Fruit fly (Drosophila melanogaster) whole organism, adult: Measurements from ENCODE around the gene CG7985.

Experiments
- CG11617 ChIP-seq: fragments of 200-800 bp; sonication (Bioruptor generic); optimal IDR thresholded peaks from 2 replicates; lab custom pipeline; 2017; ENCODE audit warnings: mild to moderate bottlenecking, missing biosample characterization, missing genetic modification reagents, missing genetic modification characterization
- CG12768 ChIP-seq: fragments of 200-800 bp; sonication (Bioruptor generic); optimal IDR thresholded peaks from 2 replicates; lab custom pipeline; 2017; ENCODE audit warnings: missing biosample characterization, missing genetic modification characterization, mild to moderate bottlenecking, moderate library complexity, missing genetic modification reagents
- CG14711 ChIP-seq: fragments of 200-800 bp; sonication (Bioruptor generic); optimal IDR thresholded peaks from 2 replicates; lab custom pipeline; 2018; ENCODE audit warnings: missing biosample characterization, mild to moderate bottlenecking, missing genetic modification characterization, moderate library complexity
- CG1620 ChIP-seq: fragments of 200-800 bp; sonication (Bioruptor generic); optimal IDR thresholded peaks from 2 replicates; lab custom pipeline; 2016; ENCODE audit warnings: missing biosample characterization, missing genetic modification characterization
- CG33017 ChIP-seq: fragments of 200-800 bp; sonication (Bioruptor generic); optimal IDR thresholded peaks from 2 replicates; lab custom pipeline; 2018; ENCODE audit warnings: missing biosample characterization, mild to moderate bottlenecking, missing genetic modification characterization, moderate library complexity
- CG5204 ChIP-seq: fragments of 200-800 bp; sonication (Bioruptor generic); optimal IDR thresholded peaks from 2 replicates; lab custom pipeline; 2016; ENCODE audit warnings: missing biosample characterization, missing genetic modification characterization
- CG7045 ChIP-seq: fragments of 200-800 bp; sonication (Bioruptor generic); optimal IDR thresholded peaks from 2 replicates; lab custom pipeline; 2017; ENCODE audit warnings: missing biosample characterization, mild to moderate bottlenecking, missing genetic modification characterization
- CG7101 ChIP-seq: fragments of 200-800 bp; sonication (Bioruptor generic); optimal IDR thresholded peaks from 2 replicates; lab custom pipeline; 2018; ENCODE audit warnings: missing biosample characterization, mild to moderate bottlenecking, missing genetic modification characterization, moderate library complexity
- Clk ChIP-seq: fragments of 200-800 bp; sonication (Bioruptor generic); optimal IDR thresholded peaks from 2 replicates; lab custom pipeline; 2017; ENCODE audit warnings: missing biosample characterization, missing genetic modification characterization
- Crg-1 ChIP-seq: fragments of 200-800 bp; sonication (Bioruptor generic); optimal IDR thresholded peaks from 2 replicates; lab custom pipeline; 2016; ENCODE audit warnings: missing biosample characterization, missing genetic modification characterization
- Hr96 ChIP-seq: fragments of 200-800 bp; sonication (Bioruptor generic); optimal IDR thresholded peaks from 2 replicates; lab custom pipeline; 2016; ENCODE audit warnings: missing biosample characterization, missing genetic modification characterization
- Mnt ChIP-seq: fragments of 200-800 bp; sonication (Bioruptor generic); optimal IDR thresholded peaks from 2 replicates; lab custom pipeline; 2016; ENCODE audit warnings: missing biosample characterization, mild to moderate bottlenecking, missing genetic modification characterization
- bab1 ChIP-seq: fragments of 200-800 bp; sonication (Bioruptor generic); optimal IDR thresholded peaks from 3 replicates; lab custom pipeline; 2019; ENCODE audit warnings: missing biosample characterization, mild to moderate bottlenecking, missing genetic modification characterization, moderate library complexity
- cic ChIP-seq: fragments of 200-800 bp; sonication (Bioruptor generic); optimal IDR thresholded peaks from 2 replicates; lab custom pipeline; 2017; ENCODE audit warnings: missing biosample characterization, mild to moderate bottlenecking, missing genetic modification characterization, moderate library complexity
- cnc ChIP-seq, 2 experiments: fragments of >200 bp; optimal IDR thresholded peaks; 2 replicates each; lab custom pipeline; 2017
- kay ChIP-seq: fragments of 200-800 bp; sonication (Bioruptor generic); peaks from one replicate; lab custom pipeline; 2016; ENCODE audit warnings: missing biosample characterization, missing genetic modification characterization, borderline replicate concordance
- ovo ChIP-seq: fragments of 200-800 bp; sonication (Bioruptor generic); optimal IDR thresholded peaks from 2 replicates; lab custom pipeline; 2016; ENCODE audit warnings: missing biosample characterization, missing genetic modification characterization
- pad ChIP-seq: fragments of 200-800 bp; sonication (Bioruptor generic); optimal IDR thresholded peaks from 3 replicates; lab custom pipeline; 2017; ENCODE audit warnings: missing biosample characterization, missing genetic modification characterization, mild to moderate bottlenecking, moderate library complexity, missing genetic modification reagents
- tj ChIP-seq: fragments of 200-800 bp; sonication (Bioruptor generic); optimal IDR thresholded peaks from 3 replicates; lab custom pipeline; 2017; ENCODE audit warnings: missing biosample characterization, mild to moderate bottlenecking, missing genetic modification characterization, moderate library complexity
- toe ChIP-seq: fragments of 200-800 bp; sonication (Bioruptor generic); optimal IDR thresholded peaks from 2 replicates; lab custom pipeline; 2016; ENCODE audit warnings: missing biosample characterization, missing genetic modification characterization

The CG7985 gene

DNA sequence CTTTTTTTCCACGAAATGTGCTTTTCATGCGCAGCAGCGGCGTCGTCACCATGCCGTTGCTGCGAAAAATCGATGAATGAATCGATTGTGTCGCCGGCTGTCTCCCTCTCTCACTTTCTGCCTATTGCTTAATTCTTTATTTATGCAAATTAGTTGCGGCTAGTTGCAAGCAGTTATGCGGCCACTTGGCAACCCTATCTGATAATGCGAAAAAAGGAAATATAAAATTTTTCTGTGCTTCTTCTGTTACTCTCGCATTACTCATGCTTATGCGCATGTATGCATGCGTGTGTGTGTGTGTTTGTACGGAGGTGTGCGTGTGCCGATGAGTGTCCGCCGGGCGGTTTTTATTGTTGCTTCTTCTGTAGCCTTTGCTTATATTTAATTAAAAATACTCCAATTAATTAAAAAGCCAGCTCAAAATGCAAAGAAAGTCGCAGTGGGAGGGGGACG, 44.1 kb downstream of the CG7985 start:
- TF ChIP-seq CG33017 (no peak), Clk (no peak), cic (GFP tag; lab: Kevin White, UChicago) (no peak), ovo (no peak), Hr96 (GFP tag; lab: Kevin White, UChicago) (peak; percentile 38), toe (GFP tag; lab: Kevin White, UChicago) (no peak), CG7045 (GFP tag; lab: Kevin White, UChicago) (no peak), cnc (optimal IDR thresholded peaks at IDR 0.05; lab: Kevin White, UChicago) (no peak), CG12768 (GFP tag; lab: Kevin White, UChicago) (no peak), CG14711 (tag; lab: Kevin White, UChicago) (peak; percentile 94), kay (GFP tag; lab: Kevin White, UChicago) (peak; percentile 96), Crg-1 (GFP tag; lab: Kevin White, UChicago) (no peak), tj (no peak), CG7101 (tag; lab: Kevin White, UChicago) (no peak), bab1 (GFP tag; lab: Kevin White, UChicago) (no peak), CG1620 (GFP tag; lab: Kevin White, UChicago) (no peak)

DNA sequence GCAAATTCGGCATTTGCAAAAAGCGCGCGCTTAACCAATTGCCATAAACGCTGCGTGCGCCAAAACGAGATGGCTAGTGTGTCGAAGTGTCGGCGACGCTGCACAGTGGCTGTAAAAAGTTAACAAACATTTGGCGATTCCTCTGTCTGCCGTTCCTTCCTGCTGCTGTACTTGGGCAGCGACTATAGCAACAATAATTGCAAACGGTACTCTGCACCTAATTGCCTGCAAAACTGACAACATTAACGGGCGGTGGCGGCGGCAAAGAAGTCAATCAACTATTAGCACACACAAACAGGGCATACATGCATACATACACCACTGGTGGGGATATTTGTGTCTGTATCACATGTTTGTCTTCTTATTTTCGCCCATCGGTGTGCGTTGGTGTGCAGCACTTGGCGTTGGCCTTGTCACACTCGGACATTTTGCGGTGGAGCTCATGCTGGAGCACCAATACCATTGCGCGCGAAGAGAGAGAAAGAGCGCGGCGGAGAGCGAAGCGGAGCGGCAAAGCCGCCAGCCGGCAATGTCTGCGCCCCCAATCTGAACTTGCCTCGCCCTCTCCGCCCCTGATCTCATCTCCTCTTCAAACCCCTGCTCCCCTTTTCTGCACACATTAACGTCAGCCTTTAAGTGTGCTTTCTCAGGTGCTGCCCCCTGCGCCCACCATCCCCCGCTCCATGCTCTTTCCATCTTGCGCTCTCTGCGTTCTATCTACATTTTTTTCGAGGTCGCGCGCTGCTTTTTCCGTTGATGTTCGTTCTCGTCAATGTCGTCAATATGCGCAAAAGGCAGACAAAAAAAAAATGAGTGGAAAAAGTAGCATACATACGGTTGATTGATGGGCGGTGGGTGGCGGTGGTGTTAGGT, 44.8 kb downstream of the CG7985 start:
- TF ChIP-seq kay (GFP tag; lab: Kevin White, UChicago), result no peak
- TF ChIP-seq Clk, result no peak
- TF ChIP-seq cic (GFP tag; lab: Kevin White, UChicago), result peak; percentile 82
- peak; percentile 53 for TF ChIP-seq Crg-1 (GFP tag; lab: Kevin White, UChicago)
- TF ChIP-seq pad, result peak; percentile 82
- TF ChIP-seq ovo, result no peak
- peak; percentile 52 for TF ChIP-seq Mnt
- TF ChIP-seq CG11617 (GFP tag; lab: Kevin White, UChicago), result peak; percentile 20
- TF ChIP-seq bab1 (GFP tag; lab: Kevin White, UChicago), result peak; percentile 6
- peak; percentile 36 for TF ChIP-seq CG7045 (GFP tag; lab: Kevin White, UChicago)
- no peak for TF ChIP-seq CG5204 (GFP tag; lab: Kevin White, UChicago)
- peak; percentile 55 for TF ChIP-seq CG12768 (GFP tag; lab: Kevin White, UChicago)
- peak; percentile 33 for TF ChIP-seq Hr96 (GFP tag; lab: Kevin White, UChicago)
- no peak for TF ChIP-seq CG7101 (tag; lab: Kevin White, UChicago)
- TF ChIP-seq tj, result peak; percentile 75
- TF ChIP-seq CG33017, result no peak
- TF ChIP-seq CG1620 (GFP tag; lab: Kevin White, UChicago), result peak; percentile 29

DNA sequence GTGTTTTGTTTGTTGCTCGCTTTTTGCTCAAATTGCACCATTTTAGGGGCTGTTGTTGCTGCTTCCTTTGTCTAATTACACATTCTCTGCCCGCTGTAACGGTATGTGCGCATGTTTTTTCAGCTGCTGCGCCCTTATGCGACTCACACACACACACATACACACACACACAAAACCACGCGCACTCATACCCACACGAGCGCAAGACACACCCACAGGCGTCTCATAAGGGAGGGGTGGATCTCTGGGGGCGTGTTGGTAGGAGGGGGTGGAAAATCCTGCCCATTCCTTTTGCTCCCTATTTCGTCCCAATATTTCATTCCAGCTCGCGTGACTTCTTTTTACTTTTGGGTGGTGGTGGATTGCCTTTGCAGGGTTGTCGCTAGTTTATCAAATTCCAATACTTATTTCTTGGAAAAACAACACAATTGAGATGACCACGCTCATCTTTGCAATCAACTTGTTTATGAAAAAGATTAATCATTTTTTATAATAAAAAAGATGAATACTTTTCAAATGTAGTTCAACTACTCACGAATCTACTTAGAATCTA, 45.5 kb downstream of the CG7985 start:
- TF ChIP-seq cic (GFP tag; lab: Kevin White, UChicago), result no peak
- TF ChIP-seq Mnt, result no peak
- no peak for TF ChIP-seq CG33017
- peak; percentile 73 for TF ChIP-seq ovo
- TF ChIP-seq tj, result no peak
- TF ChIP-seq CG7045 (GFP tag; lab: Kevin White, UChicago), result no peak
- TF ChIP-seq Clk, result no peak
- TF ChIP-seq CG1620 (GFP tag; lab: Kevin White, UChicago), result no peak
- TF ChIP-seq CG7101 (tag; lab: Kevin White, UChicago), result no peak
- TF ChIP-seq toe (GFP tag; lab: Kevin White, UChicago), result no peak
- TF ChIP-seq CG14711 (tag; lab: Kevin White, UChicago), result peak; percentile 80
- TF ChIP-seq kay (GFP tag; lab: Kevin White, UChicago), result peak; percentile 73

DNA sequence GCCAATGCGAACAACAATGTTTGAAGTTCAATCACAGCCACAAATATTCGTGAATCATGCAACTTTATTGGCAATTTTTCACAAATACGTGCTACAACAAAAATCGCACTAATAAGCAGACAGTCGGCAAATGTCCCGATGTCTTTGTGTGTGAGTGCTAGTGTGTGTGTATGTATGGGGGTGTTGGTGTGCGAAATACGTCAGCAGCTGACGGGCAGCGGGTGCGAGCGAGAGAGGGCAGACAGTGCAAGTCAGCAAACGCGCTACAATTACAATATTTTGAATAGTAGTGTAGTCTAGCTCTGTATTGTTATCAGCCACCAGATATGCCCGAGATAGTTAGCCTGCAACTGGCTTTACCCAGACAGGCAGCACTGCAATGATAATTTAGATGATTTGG, 46.4 kb downstream of the CG7985 start:
- TF ChIP-seq cnc (optimal IDR thresholded peaks at IDR 0.05; lab: Kevin White, UChicago), result peak in 1 of 2 experiments; percentile 83
- no peak for TF ChIP-seq kay (GFP tag; lab: Kevin White, UChicago)
- TF ChIP-seq CG11617 (GFP tag; lab: Kevin White, UChicago), result no peak
- TF ChIP-seq tj, result peak; percentile 95
- no peak for TF ChIP-seq CG14711 (tag; lab: Kevin White, UChicago)
- peak; percentile 84 for TF ChIP-seq cic (GFP tag; lab: Kevin White, UChicago)
- no peak for TF ChIP-seq toe (GFP tag; lab: Kevin White, UChicago)
- TF ChIP-seq CG7045 (GFP tag; lab: Kevin White, UChicago), result no peak
- no peak for TF ChIP-seq CG1620 (GFP tag; lab: Kevin White, UChicago)
- peak; percentile 19 for TF ChIP-seq bab1 (GFP tag; lab: Kevin White, UChicago)
- peak; percentile 68 for TF ChIP-seq CG12768 (GFP tag; lab: Kevin White, UChicago)
- TF ChIP-seq Mnt, result no peak
- no peak for TF ChIP-seq CG33017
- TF ChIP-seq ovo, result no peak
- no peak for TF ChIP-seq CG7101 (tag; lab: Kevin White, UChicago)
- TF ChIP-seq pad, result no peak

DNA sequence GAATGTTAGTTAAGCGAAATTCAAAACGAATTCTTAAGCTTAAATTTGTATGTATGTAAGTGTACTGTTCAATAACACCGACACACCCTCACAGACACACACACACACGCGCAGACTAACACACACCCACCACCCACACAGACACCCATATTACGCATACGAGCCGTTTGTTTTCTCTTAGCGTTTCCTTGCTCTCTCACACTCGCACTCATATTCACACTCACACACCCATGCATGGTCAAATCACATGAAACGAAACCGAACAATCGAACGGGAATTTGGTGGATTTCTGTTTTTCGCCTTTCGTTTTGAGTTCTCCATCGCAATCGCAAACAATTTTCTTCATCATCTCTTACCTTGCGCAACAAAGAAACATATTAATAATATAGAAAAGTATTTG, 49.6 kb downstream of the CG7985 start:
- no peak for TF ChIP-seq CG33017
- TF ChIP-seq CG1620 (GFP tag; lab: Kevin White, UChicago), result no peak
- TF ChIP-seq pad, result peak; percentile 19
- TF ChIP-seq ovo, result peak; percentile 43
- peak; percentile 46 for TF ChIP-seq tj
- no peak for TF ChIP-seq Mnt

DNA sequence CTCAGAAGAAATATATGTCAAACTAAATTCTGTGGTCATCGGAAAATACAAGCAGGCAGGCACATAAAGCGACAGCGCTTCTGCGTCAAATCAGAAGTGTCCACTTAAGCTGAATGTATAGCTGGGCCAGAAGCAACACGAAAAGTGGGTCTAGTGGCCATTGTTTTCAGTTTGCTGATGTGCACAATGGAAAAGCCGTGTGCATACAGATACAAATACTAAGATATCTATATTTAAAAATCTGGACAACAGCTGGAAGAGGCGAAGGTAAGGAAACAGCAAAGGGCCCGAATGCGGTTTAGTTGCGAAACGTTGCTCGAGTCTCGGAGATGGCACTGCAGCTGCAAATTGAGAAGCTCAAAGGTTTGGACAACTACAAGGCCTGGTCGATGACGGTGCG, 51.2 kb downstream of the CG7985 start, which contains the start of gene CG18598:
CG18598 (plus strand) TSS at position 301 of the 400 bp plus-strand sequence.
- no peak for TF ChIP-seq CG12768 (GFP tag; lab: Kevin White, UChicago)
- TF ChIP-seq tj, result peak; percentile 26
- no peak for TF ChIP-seq ovo
- no peak for TF ChIP-seq CG14711 (tag; lab: Kevin White, UChicago)
- TF ChIP-seq cnc (optimal IDR thresholded peaks at IDR 0.05; lab: Kevin White, UChicago), result no peak
- no peak for TF ChIP-seq Hr96 (GFP tag; lab: Kevin White, UChicago)
